Fruit fly (Drosophila melanogaster): ENCODE results near the gene CG14570.

The CG14570 gene

DNA sequence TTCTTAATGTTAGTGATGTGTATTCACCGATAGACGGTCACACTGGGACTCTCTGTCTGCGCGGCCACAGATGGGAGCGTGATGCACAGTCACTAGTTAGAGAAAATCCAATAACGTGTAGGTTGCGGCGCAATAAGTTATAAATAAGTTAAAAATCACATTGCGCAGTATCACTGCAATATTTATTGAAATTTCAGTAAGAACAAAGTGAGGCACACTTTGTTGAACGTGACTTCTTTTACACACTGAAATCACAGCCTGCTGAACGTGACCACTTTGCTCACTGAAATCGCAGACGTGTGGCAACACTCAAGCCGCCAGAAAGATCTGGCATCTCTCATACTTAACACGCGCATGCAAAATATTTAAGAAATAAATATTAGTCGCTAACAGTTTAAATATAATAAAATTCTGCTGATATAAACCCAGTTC lies 1.6 kb downstream of the CG14570 start, which contains the start of the genes CG11247 and Polr2H (continued):
- TF ChIP-seq hbn (GFP tag; IDR thresholded peaks at IDR 0.05; ENCODE audit: partially characterized antibody) (peak; percentile 66; the same call in 1 of the 2 replicates), gsb-n (tag; optimal IDR thresholded peaks at IDR 0.05) (peak; percentile 72), aop (GFP tag; IDR thresholded peaks at IDR 0.05) (peak; percentile 11; the same call in 1 of the 2 replicates), Aef1 (GFP tag; IDR thresholded peaks at IDR 0.05) (peak; percentile 95), Fer2 (tag; optimal IDR thresholded peaks at IDR 0.05) (peak; percentile 78), CG7556 (GFP tag; optimal IDR thresholded peaks at IDR 0.05) (peak; percentile 66), Hey (tag; optimal IDR thresholded peaks at IDR 0.05) (peak; percentile 34), hb (GFP tag; IDR thresholded peaks at IDR 0.05; ENCODE audit: partially characterized antibody) (peak; percentile 67; the same call in 2 of the 3 replicates), CG6654 (GFP tag; optimal IDR thresholded peaks at IDR 0.05) (peak; percentile 72), CG2889 (GFP tag; IDR thresholded peaks at IDR 0.05) (peak; percentile 92), ato (GFP tag; IDR thresholded peaks at IDR 0.05; ENCODE audit: partially characterized antibody) (0 out of 2 replicates have a peak, but pooled peaks have one; percentile 48), Dip2 (GFP tag; IDR thresholded peaks at IDR 0.05) (peak; percentile 41; the same call in 1 of the 2 replicates), zfh1 (GFP tag; IDR thresholded peaks at IDR 0.05) (peak; percentile 92), org-1 (GFP tag; optimal IDR thresholded peaks at IDR 0.05) (peak; percentile 62), CG34422 (GFP tag; IDR thresholded peaks at IDR 0.05) (peak; percentile 93), D19B (GFP tag; optimal IDR thresholded peaks at IDR 0.05) (peak; percentile 67), ac (GFP tag; optimal IDR thresholded peaks at IDR 0.05) (no peak), so (GFP tag; IDR thresholded peaks at IDR 0.05) (peak; percentile 85), Hmr (GFP tag; optimal IDR thresholded peaks at IDR 0.05) (peak; percentile 83), da (GFP tag; optimal IDR thresholded peaks at IDR 0.05) (peak; percentile 90), CG3281 (GFP tag; optimal IDR thresholded peaks at IDR 0.05) (peak; percentile 82), Mes4 (GFP tag; optimal IDR thresholded peaks at IDR 0.05) (peak; percentile 72), nerfin-2 (GFP tag; IDR thresholded peaks at IDR 0.05; ENCODE audit: partially characterized antibody) (peak; percentile 60), CG32532 (GFP tag; IDR thresholded peaks at IDR 0.05) (peak; percentile 95), CG12299 (tag; optimal IDR thresholded peaks at IDR 0.05) (peak; percentile 76), CG12659 (GFP tag; optimal IDR thresholded peaks at IDR 0.05) (peak; percentile 91), CG11398 (GFP tag; optimal IDR thresholded peaks at IDR 0.05) (peak; percentile 81), CG9932 (GFP tag; IDR thresholded peaks at IDR 0.05) (peak; percentile 97), danr (GFP tag; IDR thresholded peaks at IDR 0.05) (peak; percentile 89), tgo (GFP tag; IDR thresholded peaks at IDR 0.05) (peak; percentile 92), vfl (GFP tag; optimal IDR thresholded peaks at IDR 0.05) (peak; percentile 86), Six4 (GFP tag; optimal IDR thresholded peaks at IDR 0.05) (peak; percentile 81), CG16863 (GFP tag; optimal IDR thresholded peaks at IDR 0.05) (peak; percentile 94), ham (GFP tag; IDR thresholded peaks at IDR 0.05) (peak; percentile 64; the same call in 1 of the 2 replicates), CG1529 (GFP tag; optimal IDR thresholded peaks at IDR 0.05) (peak; percentile 60), Bteb2 (GFP tag; optimal IDR thresholded peaks at IDR 0.05) (peak; percentile 80), C15 (GFP tag; IDR thresholded peaks at IDR 0.05) (peak; percentile 79; the same call in 1 of the 3 replicates), CG7357 (GFP tag; IDR thresholded peaks at IDR 0.05) (peak; percentile 90), sima (GFP tag; optimal IDR thresholded peaks at IDR 0.05) (peak; percentile 61), nau (GFP tag; optimal IDR thresholded peaks at IDR 0.05) (peak; percentile 59), CG43689 (GFP tag; IDR thresholded peaks at IDR 0.05) (peak; percentile 63), Gug (GFP tag; IDR thresholded peaks at IDR 0.05) (peak; percentile 96), fru (optimal IDR thresholded peaks at IDR 0.05) (no peak), CG6272 (GFP tag; IDR thresholded peaks at IDR 0.05) (peak; percentile 95), CG11695 (GFP tag; IDR thresholded peaks at IDR 0.05) (peak; percentile 76; the same call in 2 of the 3 replicates), CG1602 (GFP tag; optimal IDR thresholded peaks at IDR 0.05) (peak; percentile 93), CG11247 (GFP tag; IDR thresholded peaks at IDR 0.05) (peak; percentile 97), grn (GFP tag; optimal IDR thresholded peaks at IDR 0.05) (peak; percentile 30), vnd (GFP tag; IDR thresholded peaks at IDR 0.05; ENCODE audit: partially characterized antibody) (peak; percentile 78), otp (GFP tag; IDR thresholded peaks at IDR 0.05) (peak; percentile 88), Atf-2 (GFP tag; optimal IDR thresholded peaks at IDR 0.05) (peak; percentile 90)
